Worm (Caenorhabditis elegans) whole organism, mixed stage, embryonic: Measurements from ENCODE around the gene C29F5.1.
A peak's percentile ranks its signal among the peaks of the same experiment; 100 is the strongest.

Source experiments
- M03D4.4 ChIP-seq: sonication (generic microtip); optimal IDR thresholded peaks from 2 replicates; lab custom pipeline; 2017; ENCODE audit warnings: mild to moderate bottlenecking, missing genetic modification characterization, missing compliant biosample characterization
- bed-3 ChIP-seq: fragments of 200-800 bp; sonication (Bioruptor generic); optimal IDR thresholded peaks from 3 replicates; lab custom pipeline; 2018; ENCODE audit warnings: mild to moderate bottlenecking, missing genetic modification characterization, moderate library complexity, missing compliant biosample characterization
- blmp-1 ChIP-seq: fragments of 150-350 bp; optimal IDR thresholded peaks from 2 replicates; lab custom pipeline; 2014; ENCODE audit warnings: missing biosample characterization, missing genetic modification characterization
- ceh-39 ChIP-seq: fragments of 150-350 bp; optimal IDR thresholded peaks from 2 replicates; lab custom pipeline; 2014; ENCODE audit warnings: missing biosample characterization, missing genetic modification characterization
- ceh-43 ChIP-seq: fragments of 200-800 bp; sonication (Bioruptor generic); optimal IDR thresholded peaks from 2 replicates; lab custom pipeline; 2018; ENCODE audit warnings: mild to moderate bottlenecking, missing genetic modification characterization, moderate library complexity, missing compliant biosample characterization
- ceh-83 ChIP-seq: fragments of 200-800 bp; sonication (Bioruptor generic); optimal IDR thresholded peaks from 2 replicates; lab custom pipeline; 2018; ENCODE audit warnings: mild to moderate bottlenecking, missing genetic modification characterization, missing compliant biosample characterization
- cnd-1 ChIP-seq: fragments of 200-800 bp; sonication (Bioruptor generic); optimal IDR thresholded peaks from 2 replicates; lab custom pipeline; 2018; ENCODE audit warnings: mild to moderate bottlenecking, missing genetic modification characterization, missing compliant biosample characterization
- drap-1 ChIP-seq: fragments of 200-800 bp; sonication (Bioruptor generic); optimal IDR thresholded peaks from 3 replicates; lab custom pipeline; 2018; ENCODE audit warnings: mild to moderate bottlenecking, missing genetic modification characterization, missing compliant biosample characterization
- elt-3 ChIP-seq: fragments of 150-350 bp; optimal IDR thresholded peaks from 2 replicates; lab custom pipeline; 2014; ENCODE audit warnings: missing biosample characterization, missing genetic modification characterization
- flh-1 ChIP-seq: fragments of 200-800 bp; sonication (Bioruptor generic); optimal IDR thresholded peaks from 2 replicates; lab custom pipeline; 2018; ENCODE audit warnings: mild to moderate bottlenecking, missing genetic modification characterization, moderate library complexity, missing compliant biosample characterization
- ham-2 ChIP-seq: fragments of 200-800 bp; sonication (Bioruptor generic); optimal IDR thresholded peaks from 2 replicates; lab custom pipeline; 2018; ENCODE audit warnings: mild to moderate bottlenecking, missing genetic modification characterization, missing compliant biosample characterization
- hlh-1 ChIP-seq: fragments of 150-350 bp; optimal IDR thresholded peaks from 2 replicates; lab custom pipeline; 2014; ENCODE audit warnings: missing biosample characterization, missing genetic modification reagents, missing genetic modification characterization
- lin-13 ChIP-seq: fragments of 150-350 bp; optimal IDR thresholded peaks from 2 replicates; lab custom pipeline; 2014; ENCODE audit warnings: missing biosample characterization, missing genetic modification characterization
- lin-32 ChIP-seq: fragments of 200-800 bp; sonication (Bioruptor generic); optimal IDR thresholded peaks from 2 replicates; lab custom pipeline; 2018; ENCODE audit warnings: mild to moderate bottlenecking, missing genetic modification characterization, missing compliant biosample characterization
- lsy-2 ChIP-seq: fragments of 150-350 bp; optimal IDR thresholded peaks from 2 replicates; lab custom pipeline; 2014; ENCODE audit warnings: missing biosample characterization, missing genetic modification characterization
- mab-5 ChIP-seq: fragments of 150-350 bp; optimal IDR thresholded peaks from 2 replicates; lab custom pipeline; 2014; ENCODE audit warnings: missing biosample characterization, missing genetic modification characterization
- mep-1 ChIP-seq: fragments of 150-350 bp; optimal IDR thresholded peaks from 2 replicates; lab custom pipeline; 2017; ENCODE audit warnings: missing biosample characterization, missing genetic modification reagents, missing genetic modification characterization, inconsistent platforms
- mls-2 ChIP-seq: sonication (generic microtip); optimal IDR thresholded peaks from 2 replicates; lab custom pipeline; 2016; ENCODE audit warnings: mild to moderate bottlenecking, missing genetic modification characterization, moderate library complexity, missing compliant biosample characterization
- nhr-2 ChIP-seq: fragments of 150-350 bp; optimal IDR thresholded peaks from 2 replicates; lab custom pipeline; 2014; ENCODE audit warnings: missing biosample characterization, missing genetic modification characterization
- nhr-237 ChIP-seq: fragments of 150-350 bp; optimal IDR thresholded peaks from 2 replicates; lab custom pipeline; 2014; ENCODE audit warnings: missing biosample characterization, missing genetic modification characterization
- nhr-28 ChIP-seq: fragments of 150-350 bp; optimal IDR thresholded peaks from 2 replicates; lab custom pipeline; 2014; ENCODE audit warnings: missing biosample characterization, missing genetic modification characterization
- nhr-76 ChIP-seq: sonication (generic microtip); optimal IDR thresholded peaks from 2 replicates; lab custom pipeline; 2017; ENCODE audit warnings: missing biosample characterization, missing genetic modification characterization
- pha-4 ChIP-seq: fragments of 150-350 bp; optimal IDR thresholded peaks from 2 replicates; lab custom pipeline; 2018; ENCODE audit warnings: missing biosample characterization, missing genetic modification reagents, missing genetic modification characterization
- sem-2 ChIP-seq: fragments of 200-800 bp; sonication (Bioruptor generic); optimal IDR thresholded peaks from 2 replicates; lab custom pipeline; 2018; ENCODE audit warnings: mild to moderate bottlenecking, missing genetic modification characterization, missing compliant biosample characterization
- snpc-4 ChIP-seq: fragments of 150-350 bp; optimal IDR thresholded peaks from 2 replicates; lab custom pipeline; 2014; ENCODE audit warnings: missing biosample characterization, missing genetic modification characterization
- sptf-1 ChIP-seq: sonication (generic microtip); optimal IDR thresholded peaks from 2 replicates; lab custom pipeline; 2017; ENCODE audit warnings: mild to moderate bottlenecking, missing genetic modification characterization, moderate library complexity, missing compliant biosample characterization
- tbx-8 ChIP-seq: fragments of 200-800 bp; sonication (Bioruptor generic); optimal IDR thresholded peaks from 2 replicates; lab custom pipeline; 2018; ENCODE audit warnings: mild to moderate bottlenecking, missing genetic modification characterization, moderate library complexity, missing compliant biosample characterization
- unc-39 ChIP-seq: fragments of 150-350 bp; optimal IDR thresholded peaks from 2 replicates; lab custom pipeline; 2014; ENCODE audit warnings: missing biosample characterization, missing genetic modification characterization
- unc-62 ChIP-seq: fragments of 150-350 bp; optimal IDR thresholded peaks from 2 replicates; lab custom pipeline; 2014; ENCODE audit warnings: missing biosample characterization, missing genetic modification reagents, missing genetic modification characterization
- zip-8 ChIP-seq: fragments of 150-350 bp; optimal IDR thresholded peaks from 2 replicates; lab custom pipeline; 2014; ENCODE audit warnings: missing biosample characterization, missing genetic modification characterization
- ztf-11 ChIP-seq: fragments of 150-350 bp; optimal IDR thresholded peaks from 2 replicates; lab custom pipeline; 2014; ENCODE audit warnings: missing biosample characterization, missing genetic modification characterization

The C29F5.1 gene

DNA sequence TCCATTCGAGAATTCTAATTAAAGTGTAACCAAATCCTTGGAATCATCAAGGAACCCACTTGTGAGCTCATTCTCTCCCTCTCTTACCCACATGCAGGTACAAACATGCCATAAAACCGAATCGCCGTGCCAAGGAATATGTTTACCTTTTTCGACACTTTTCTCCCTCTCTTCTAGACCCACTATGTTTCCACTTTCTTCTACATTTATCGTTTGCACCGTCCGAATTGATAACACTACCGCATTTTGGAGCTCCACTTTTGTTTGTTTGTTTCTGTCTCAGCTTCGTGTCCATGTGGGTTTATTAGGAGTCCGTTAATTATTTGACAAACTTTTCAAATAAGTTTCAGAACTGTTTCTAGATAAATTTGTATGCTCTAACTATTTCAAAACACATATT lies 21.4 kb upstream of the C29F5.1 start:
- TF ChIP-seq lsy-2 (tag; lab: Kevin White, UChicago) (no peak), ztf-11 (tag; lab: Kevin White, UChicago) (no peak)

ce11 chrII:6283074-6283473 lies 20.3 kb upstream of the C29F5.1 start, which contains the start of gene F13H8.1:
TSS of gene F13H8.1 (plus strand) at chrII:6283384.
- no peak for TF ChIP-seq nhr-2 (tag; lab: Kevin White, UChicago)
- no peak for TF ChIP-seq mab-5 (tag; lab: Kevin White, UChicago)
- TF ChIP-seq tbx-8 (GFP tag; lab: Kevin White, UChicago): no peak
- TF ChIP-seq mep-1 (tag; lab: Kevin White, UChicago): no peak
- no peak for TF ChIP-seq pha-4
- TF ChIP-seq sem-2 (GFP tag; lab: Kevin White, UChicago): no peak
- no peak for TF ChIP-seq lin-13
- TF ChIP-seq drap-1 (GFP tag; lab: Kevin White, UChicago): no peak
- no peak for TF ChIP-seq blmp-1
- TF ChIP-seq elt-3 (tag; lab: Kevin White, UChicago): no peak
- TF ChIP-seq hlh-1 (tag; lab: Kevin White, UChicago): no peak
- TF ChIP-seq sptf-1 (tag; lab: Kevin White, UChicago): no peak
- TF ChIP-seq ceh-43 (GFP tag; lab: Kevin White, UChicago): no peak
- no peak for TF ChIP-seq cnd-1
- no peak for TF ChIP-seq ztf-11 (tag; lab: Kevin White, UChicago)
- no peak for TF ChIP-seq lsy-2 (tag; lab: Kevin White, UChicago)
- no peak for TF ChIP-seq mls-2 (tag; lab: Kevin White, UChicago)
- TF ChIP-seq lin-32 (GFP tag; lab: Kevin White, UChicago): no peak
- no peak for TF ChIP-seq flh-1 (GFP tag; lab: Kevin White, UChicago)

- no peak for TF ChIP-seq nhr-237 (tag; lab: Kevin White, UChicago)
- no peak for TF ChIP-seq blmp-1
- TF ChIP-seq elt-3 (tag; lab: Kevin White, UChicago): no peak
- no peak for TF ChIP-seq ham-2 (GFP tag; lab: Kevin White, UChicago)
- TF ChIP-seq sem-2 (GFP tag; lab: Kevin White, UChicago): no peak
- TF ChIP-seq cnd-1: no peak
- TF ChIP-seq snpc-4 (tag; lab: Kevin White, UChicago): no peak
- no peak for TF ChIP-seq M03D4.4 (tag; lab: Kevin White, UChicago)
- TF ChIP-seq tbx-8 (GFP tag; lab: Kevin White, UChicago): no peak
- no peak for TF ChIP-seq nhr-2 (tag; lab: Kevin White, UChicago)
- no peak for TF ChIP-seq bed-3
- TF ChIP-seq zip-8 (tag; lab: Kevin White, UChicago): no peak
- no peak for TF ChIP-seq hlh-1 (tag; lab: Kevin White, UChicago)
Measured at ce11 chrII:6286865-6287264, 16.5 kb upstream of the C29F5.1 start, which contains the start of gene F13H8.6. TSS of gene F13H8.6 (minus strand) at chrII:6286965.

DNA sequence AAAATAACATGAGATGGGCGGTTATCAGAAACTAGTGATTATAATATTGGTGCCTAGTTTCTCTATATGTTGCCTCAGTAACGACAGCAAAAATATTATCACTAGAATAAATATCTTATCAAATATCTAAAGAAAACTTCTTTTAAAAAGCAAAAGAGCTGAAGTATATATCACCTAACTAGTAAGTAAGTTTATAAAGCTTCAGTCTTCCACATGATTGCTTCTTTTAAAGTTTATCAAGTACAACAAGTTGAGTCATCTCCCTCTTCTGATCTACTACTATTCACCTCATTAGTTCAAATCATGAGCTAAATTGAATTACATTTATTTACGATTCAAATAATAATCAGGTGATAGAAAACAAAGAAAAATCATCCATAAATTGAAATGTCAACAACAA lies 15.2 kb upstream of the C29F5.1 start:
- TF ChIP-seq nhr-237 (tag; lab: Kevin White, UChicago): no peak
- TF ChIP-seq, all 35 proteins: peak for 0

ce11 chrII:6290047-6290582 lies 13.2 kb upstream of the C29F5.1 start, which contains the start of gene upb-1:
TSS of gene upb-1 (minus strand) at chrII:6290097.
- TF ChIP-seq zip-8 (tag; lab: Kevin White, UChicago) (no peak), hlh-1 (tag; lab: Kevin White, UChicago) (peak; percentile 100), unc-62 (GFP tag; lab: Kevin White, UChicago) (peak; percentile 90)

DNA sequence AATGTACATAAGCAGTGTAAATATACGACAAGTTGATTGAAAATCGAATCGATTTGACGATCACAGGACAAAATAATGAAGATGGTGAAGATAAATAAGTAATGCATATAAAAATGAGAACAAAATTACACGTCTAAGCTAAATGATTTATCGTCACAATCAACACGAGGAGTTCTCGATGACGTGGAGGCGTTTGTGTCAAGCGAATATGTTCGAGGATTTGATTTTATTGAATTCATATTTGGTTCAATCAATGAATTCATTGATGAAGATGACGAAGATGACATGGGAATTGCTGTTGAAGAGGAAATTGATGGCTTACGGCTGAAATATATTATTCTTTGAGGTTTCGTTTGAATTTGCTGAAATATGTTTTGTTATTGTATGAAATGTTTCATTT lies 10.8 kb upstream of the C29F5.1 start, which contains the start of gene nyn-3:
Gene nyn-3, minus strand, starts transcription at position 101 of the 400 bp plus-strand sequence.
- TF ChIP-seq ham-2 (GFP tag; lab: Kevin White, UChicago) (no peak), nhr-237 (tag; lab: Kevin White, UChicago) (no peak), M03D4.4 (tag; lab: Kevin White, UChicago) (no peak), ceh-83 (no peak), unc-62 (GFP tag; lab: Kevin White, UChicago) (no peak), nhr-76 (no peak), blmp-1 (no peak), ceh-39 (no peak), lsy-2 (tag; lab: Kevin White, UChicago) (no peak), nhr-2 (tag; lab: Kevin White, UChicago) (no peak), lin-13 (no peak), elt-3 (tag; lab: Kevin White, UChicago) (no peak), tbx-8 (GFP tag; lab: Kevin White, UChicago) (no peak), hlh-1 (tag; lab: Kevin White, UChicago) (no peak), mls-2 (tag; lab: Kevin White, UChicago) (no peak), mep-1 (tag; lab: Kevin White, UChicago) (no peak), pha-4 (no peak), ceh-43 (GFP tag; lab: Kevin White, UChicago) (no peak), unc-39 (no peak), nhr-28 (no peak)
